Fruit fly (Drosophila melanogaster): ENCODE data around the gene CarT.
A peak's percentile ranks its signal among the peaks of the same experiment; 100 is the strongest.

CarT gene

dm6 chr2L:20758847-20759465 lies 28.9 kb upstream of the CarT start (continued):
- TF ChIP-seq Dek (tag; optimal IDR thresholded peaks at IDR 0.05) = peak; percentile 53
- TF ChIP-seq CG12155 (GFP tag; optimal IDR thresholded peaks at IDR 0.05) = peak; percentile 60
- peak; percentile 2 for TF ChIP-seq Usf (GFP tag; optimal IDR thresholded peaks at IDR 0.05)
- TF ChIP-seq CG32532 (GFP tag; IDR thresholded peaks at IDR 0.05) = peak; percentile 90
- TF ChIP-seq stwl (tag; optimal IDR thresholded peaks at IDR 0.05) = no peak
- peak; percentile 70 for TF ChIP-seq CG4730 (GFP tag; IDR thresholded peaks at IDR 0.05)
- TF ChIP-seq ewg (GFP tag; optimal IDR thresholded peaks at IDR 0.05) = peak; percentile 1
- peak; percentile 43 for TF ChIP-seq gro (GFP tag; optimal IDR thresholded peaks at IDR 0.05)
- TF ChIP-seq NC2α (GFP tag; optimal IDR thresholded peaks at IDR 0.05) = peak; percentile 19
- TF ChIP-seq Stat92E (GFP tag; optimal IDR thresholded peaks at IDR 0.05) = no peak
- no peak for TF ChIP-seq trh (GFP tag; optimal IDR thresholded peaks at IDR 0.05)
- TF ChIP-seq CG11696 (GFP tag; IDR thresholded peaks at IDR 0.05) = no peak
- peak; percentile 65 for TF ChIP-seq Dad (GFP tag; optimal IDR thresholded peaks at IDR 0.05)
- no peak for TF ChIP-seq abd-A (tag; optimal IDR thresholded peaks at IDR 0.05)
- TF ChIP-seq CG8290 (GFP tag; optimal IDR thresholded peaks at IDR 0.05) = no peak
- TF ChIP-seq CG8290 (tag; optimal IDR thresholded peaks at IDR 0.05) = peak in 1 of 2 experiments; percentile 35
- TF ChIP-seq CG16813 (GFP tag; IDR thresholded peaks at IDR 0.05; ENCODE audit: partially characterized antibody) = no peak
- no peak for TF ChIP-seq CG7745 (tag; optimal IDR thresholded peaks at IDR 0.05)
- TF ChIP-seq Antp (GFP tag; optimal IDR thresholded peaks at IDR 0.05) = peak; percentile 29
- no peak for TF ChIP-seq nerfin-2 (GFP tag; IDR thresholded peaks at IDR 0.05; ENCODE audit: partially characterized antibody)
- TF ChIP-seq Bdp1 (GFP tag; optimal IDR thresholded peaks at IDR 0.05) = peak; percentile 6
- no peak for TF ChIP-seq HLHmδ (GFP tag; optimal IDR thresholded peaks at IDR 0.05)
- TF ChIP-seq Hand (GFP tag; optimal IDR thresholded peaks at IDR 0.05) = peak; percentile 37
- no peak for TF ChIP-seq Hey (tag; optimal IDR thresholded peaks at IDR 0.05)
- TF ChIP-seq CG10209 (GFP tag; optimal IDR thresholded peaks at IDR 0.05) = peak; percentile 62
- peak; percentile 35 for TF ChIP-seq bab2 (GFP tag; optimal IDR thresholded peaks at IDR 0.05)
- TF ChIP-seq cg (GFP tag; optimal IDR thresholded peaks at IDR 0.05) = no peak
- peak; percentile 80 for TF ChIP-seq Atf6 (GFP tag; IDR thresholded peaks at IDR 0.05)
- TF ChIP-seq B-H2 (GFP tag; optimal IDR thresholded peaks at IDR 0.05) = no peak
- no peak for TF ChIP-seq CG4360 (GFP tag; IDR thresholded peaks at IDR 0.05)
- TF ChIP-seq zf30C (GFP tag; optimal IDR thresholded peaks at IDR 0.05) = peak; percentile 67
- peak; percentile 78 for TF ChIP-seq scrt (GFP tag; optimal IDR thresholded peaks at IDR 0.05)
- no peak for TF ChIP-seq CG17912 (GFP tag; optimal IDR thresholded peaks at IDR 0.05)
- TF ChIP-seq CG7556 (GFP tag; optimal IDR thresholded peaks at IDR 0.05) = peak; percentile 45
- peak; percentile 67 for TF ChIP-seq BtbVII (GFP tag; optimal IDR thresholded peaks at IDR 0.05)
- TF ChIP-seq phol (tag; optimal IDR thresholded peaks at IDR 0.05) = peak; percentile 66
- TF ChIP-seq CG4404 (GFP tag; IDR thresholded peaks at IDR 0.05) = peak; percentile 64
- TF ChIP-seq CG15073 (GFP tag; optimal IDR thresholded peaks at IDR 0.05) = no peak
- peak; percentile 20 for TF ChIP-seq repo (GFP tag; optimal IDR thresholded peaks at IDR 0.05)
- TF ChIP-seq CG12299 (tag; optimal IDR thresholded peaks at IDR 0.05) = peak; percentile 50
- TF ChIP-seq eyg (GFP tag; optimal IDR thresholded peaks at IDR 0.05) = peak; percentile 34
- TF ChIP-seq gem (tag; optimal IDR thresholded peaks at IDR 0.05) = peak; percentile 76
- TF ChIP-seq CG17568 (GFP tag; optimal IDR thresholded peaks at IDR 0.05) = no peak
- peak; percentile 95 for TF ChIP-seq sens (GFP tag)
- TF ChIP-seq Deaf1 (tag; optimal IDR thresholded peaks at IDR 0.05) = peak; percentile 61
- TF ChIP-seq CG15011 (GFP tag; optimal IDR thresholded peaks at IDR 0.05) = peak; percentile 58
- TF ChIP-seq Ssrp (tag; optimal IDR thresholded peaks at IDR 0.05) = peak; percentile 34
- TF ChIP-seq Blimp-1 (GFP tag; optimal IDR thresholded peaks at IDR 0.05) = peak; percentile 62
- TF ChIP-seq CG4328 (GFP tag; optimal IDR thresholded peaks at IDR 0.05) = peak; percentile 12
- TF ChIP-seq Pdp1 (GFP tag; optimal IDR thresholded peaks at IDR 0.05) = peak in 1 of 2 experiments; percentile 56
